Worm (Caenorhabditis elegans): ENCODE results near the gene metl-1.

ce11 chrII:11427322-11427721 is 46.1 kb downstream of the metl-1 start:
- TF ChIP-seq ama-1 (optimal IDR thresholded peaks at IDR 0.05) (no peak), tra-4 (tag; optimal IDR thresholded peaks at IDR 0.05) (no peak), scrt-1 (GFP tag; IDR thresholded peaks at IDR 0.05) (no peak)

All from whole organism, early embryonic.